Fruit fly (Drosophila melanogaster) whole organism, pupa: ENCODE data around the gene CG13044.

ENCODE experiments used
- CG10348 ChIP-seq: fragments of 200-800 bp; sonication (Bioruptor generic); IDR thresholded peaks from 2 replicates; pipeline ENCODE4 v1.3.6; 2022; ENCODE audit warnings: missing biosample characterization, missing genetic modification characterization
- CG12605 ChIP-seq: fragments of 200-800 bp; sonication (Bioruptor generic); IDR thresholded peaks from 2 replicates; pipeline ENCODE4 v1.3.6; 2022; ENCODE audit warnings: missing biosample characterization, missing genetic modification characterization
- CG13204 ChIP-seq: fragments of 200-800 bp; sonication (Bioruptor generic); optimal IDR thresholded peaks from 2 replicates; lab custom pipeline; 2018; ENCODE audit warnings: missing biosample characterization, mild to moderate bottlenecking, missing genetic modification characterization, moderate library complexity
- CG14655 ChIP-seq: fragments of 200-800 bp; sonication (Bioruptor generic); optimal IDR thresholded peaks from 3 replicates; lab custom pipeline; 2017; ENCODE audit warnings: mild to moderate bottlenecking, missing biosample characterization, missing genetic modification reagents, missing genetic modification characterization
- CG15710 ChIP-seq: fragments of 200-800 bp; sonication (Bioruptor generic); optimal IDR thresholded peaks from 2 replicates; lab custom pipeline; 2018; ENCODE audit warnings: missing biosample characterization, mild to moderate bottlenecking, missing genetic modification characterization, moderate library complexity
- CG17806 ChIP-seq: fragments of 200-800 bp; sonication (Bioruptor generic); optimal IDR thresholded peaks from 2 replicates; lab custom pipeline; 2018; ENCODE audit warnings: missing biosample characterization, mild to moderate bottlenecking, missing genetic modification characterization, moderate library complexity
- CG32121 ChIP-seq: fragments of 200-800 bp; sonication (Bioruptor generic); IDR thresholded peaks from 2 replicates; pipeline ENCODE4 v1.3.6; 2022; ENCODE audit warnings: missing biosample characterization, missing genetic modification characterization
- CG34367 ChIP-seq: fragments of 200-800 bp; sonication (Bioruptor generic); optimal IDR thresholded peaks from 2 replicates; lab custom pipeline; 2018; ENCODE audit warnings: missing biosample characterization, mild to moderate bottlenecking, missing genetic modification characterization
- CG4496 ChIP-seq: fragments of 200-800 bp; sonication (Bioruptor generic); IDR thresholded peaks from 3 replicates; pipeline ENCODE4 v1.3.6; 2022; ENCODE audit warnings: missing biosample characterization, missing genetic modification characterization
- CG8159 ChIP-seq: fragments of 200-800 bp; sonication (Bioruptor generic); optimal IDR thresholded peaks from 3 replicates; lab custom pipeline; 2018; ENCODE audit warnings: missing biosample characterization, mild to moderate bottlenecking, missing genetic modification characterization, moderate library complexity
- CG8301 ChIP-seq: fragments of 200-800 bp; sonication (Bioruptor generic); optimal IDR thresholded peaks from 2 replicates; lab custom pipeline; 2018; ENCODE audit warnings: missing biosample characterization, mild to moderate bottlenecking, missing genetic modification characterization
- CG9948 ChIP-seq: fragments of 200-800 bp; sonication (Bioruptor generic); optimal IDR thresholded peaks from 2 replicates; lab custom pipeline; 2018; ENCODE audit warnings: missing biosample characterization, mild to moderate bottlenecking, missing genetic modification characterization, moderate library complexity
- D1 ChIP-seq: fragments of 200-800 bp; sonication (Bioruptor generic); optimal IDR thresholded peaks from 2 replicates; lab custom pipeline; 2018; ENCODE audit warnings: missing biosample characterization, mild to moderate bottlenecking, missing genetic modification characterization, moderate library complexity
- EcR ChIP-seq: fragments of 200-800 bp; sonication (Bioruptor generic); optimal IDR thresholded peaks from 3 replicates; lab custom pipeline; 2019; ENCODE audit warnings: missing biosample characterization, missing genetic modification characterization, mild to moderate bottlenecking, moderate library complexity, missing genetic modification reagents
- Ets98B ChIP-seq: fragments of 200-800 bp; sonication (Bioruptor generic); IDR thresholded peaks from 2 replicates; pipeline ENCODE4 v1.3.6; 2022; ENCODE audit warnings: missing biosample characterization, missing genetic modification characterization
- Pif1A ChIP-seq: fragments of 200-800 bp; sonication (Bioruptor generic); optimal IDR thresholded peaks from 3 replicates; lab custom pipeline; 2016; ENCODE audit warnings: missing biosample characterization, missing genetic modification characterization
- Pif1B ChIP-seq: fragments of 200-800 bp; sonication (Bioruptor generic); optimal IDR thresholded peaks from 3 replicates; lab custom pipeline; 2016; ENCODE audit warnings: missing biosample characterization, missing genetic modification characterization
- Snoo ChIP-seq: fragments of 200-800 bp; sonication (Bioruptor generic); optimal IDR thresholded peaks from 3 replicates; lab custom pipeline; 2017; ENCODE audit warnings: missing biosample characterization, mild to moderate bottlenecking, missing genetic modification characterization, inconsistent platforms
- fd96Ca ChIP-seq: fragments of 200-800 bp; sonication (Bioruptor generic); IDR thresholded peaks from 3 replicates; pipeline ENCODE4 v1.3.6; 2022; ENCODE audit warnings: missing biosample characterization, missing genetic modification characterization
- gl ChIP-seq: fragments of 200-800 bp; sonication (Bioruptor generic); optimal IDR thresholded peaks from 2 replicates; lab custom pipeline; 2018; ENCODE audit warnings: missing biosample characterization, mild to moderate bottlenecking, missing genetic modification characterization
- rn ChIP-seq: fragments of 200-800 bp; sonication (Bioruptor generic); IDR thresholded peaks from 2 replicates; pipeline ENCODE4 v1.3.6; 2022; ENCODE audit warnings: missing biosample characterization, missing genetic modification characterization

The CG13044 gene

dm6 chr3L:16303078-16303477, at the start of gene CG13044:
Gene CG13044, minus strand, starts transcription at chr3L:16303178.
- TF ChIP-seq CG8159 (tag; lab: Kevin White, UChicago): no peak

dm6 chr3L:16351770-16352429, 48.9 kb upstream of the CG13044 start, which contains the start of the genes Golgin104 and Tcs3:
Gene Golgin104, minus strand, starts transcription at chr3L:16351951.
Gene Tcs3, plus strand, starts transcription at chr3L:16351991.
- TF ChIP-seq CG8301 (no peak), CG32121 (GFP tag; lab: Robert Waterston, UW) (no peak), CG12605 (GFP tag; lab: Robert Waterston, UW) (no peak), CG13204 (GFP tag; lab: Kevin White, UChicago) (no peak), rn (no peak)

dm6 chr3L:16349686-16350085, 46.7 kb upstream of the CG13044 start:
- TF ChIP-seq fd96Ca (no peak), CG15710 (tag; lab: Kevin White, UChicago) (no peak), CG13204 (GFP tag; lab: Kevin White, UChicago) (no peak)

dm6 chr3L:16347914-16348313, 44.9 kb upstream of the CG13044 start, which contains the start of gene mRpS34:
Gene mRpS34, plus strand, starts transcription at chr3L:16348074.
- TF ChIP-seq CG34367 (tag; lab: Kevin White, UChicago) (no peak), rn (no peak), CG8159 (tag; lab: Kevin White, UChicago) (no peak), CG15710 (tag; lab: Kevin White, UChicago) (no peak), D1 (tag; lab: Kevin White, UChicago) (no peak), CG9948 (tag; lab: Kevin White, UChicago) (no peak), CG13204 (GFP tag; lab: Kevin White, UChicago) (no peak)

- TF ChIP-seq CG34367 (tag; lab: Kevin White, UChicago): no peak
- no peak for TF ChIP-seq CG4496 (GFP tag; lab: Robert Waterston, UW)
- no peak for TF ChIP-seq CG32121 (GFP tag; lab: Robert Waterston, UW)
- TF ChIP-seq D1 (tag; lab: Kevin White, UChicago): no peak
- no peak for TF ChIP-seq Pif1B (GFP tag; lab: Kevin White, UChicago)
- no peak for TF ChIP-seq Snoo
- no peak for TF ChIP-seq rn
- no peak for TF ChIP-seq EcR (GFP tag; lab: Kevin White, UChicago)
- TF ChIP-seq CG10348 (GFP tag; lab: Robert Waterston, UW): no peak
- TF ChIP-seq CG8301: no peak
- no peak for TF ChIP-seq CG17806 (tag; lab: Kevin White, UChicago)
- no peak for TF ChIP-seq CG13204 (GFP tag; lab: Kevin White, UChicago)
- no peak for TF ChIP-seq gl (tag; lab: Kevin White, UChicago)
- no peak for TF ChIP-seq fd96Ca
These were observed 43.0 kb upstream of the CG13044 start, which contains the start of gene CG33257 for dm6 chr3L:16346023-16346422. Gene CG33257, plus strand, starts transcription at chr3L:16346323.

dm6 chr3L:16339873-16340272, 36.9 kb upstream of the CG13044 start:
- TF ChIP-seq EcR (GFP tag; lab: Kevin White, UChicago): peak; percentile 35
- TF ChIP-seq D1 (tag; lab: Kevin White, UChicago): no peak

dm6 chr3L:16339463-16339862, 36.5 kb upstream of the CG13044 start:
- TF ChIP-seq CG17806 (tag; lab: Kevin White, UChicago): no peak
- no peak for TF ChIP-seq EcR (GFP tag; lab: Kevin White, UChicago)
- TF ChIP-seq Pif1B (GFP tag; lab: Kevin White, UChicago): no peak
- no peak for TF ChIP-seq CG15710 (tag; lab: Kevin White, UChicago)
- TF ChIP-seq D1 (tag; lab: Kevin White, UChicago): no peak
- no peak for TF ChIP-seq Pif1A (GFP tag; lab: Kevin White, UChicago)
- no peak for TF ChIP-seq gl (tag; lab: Kevin White, UChicago)
- no peak for TF ChIP-seq CG4496 (GFP tag; lab: Robert Waterston, UW)
- no peak for TF ChIP-seq CG14655 (GFP tag; lab: Kevin White, UChicago)
- TF ChIP-seq CG9948 (tag; lab: Kevin White, UChicago): no peak
- no peak; the same call in 1 of the 2 replicates for TF ChIP-seq Ets98B (GFP tag; lab: Robert Waterston, UW)
- TF ChIP-seq CG13204 (GFP tag; lab: Kevin White, UChicago): no peak
- TF ChIP-seq Snoo: no peak
- TF ChIP-seq CG8301: no peak
- no peak for TF ChIP-seq CG32121 (GFP tag; lab: Robert Waterston, UW)
- TF ChIP-seq CG34367 (tag; lab: Kevin White, UChicago): no peak
- no peak for TF ChIP-seq CG10348 (GFP tag; lab: Robert Waterston, UW)
